Worm (Caenorhabditis elegans) whole organism, early embryonic: Measurements from ENCODE around the gene C50E3.5.

ENCODE experiments used
- B0310.2 ChIP-seq: sonication (generic microtip); optimal IDR thresholded peaks from 2 replicates; lab custom pipeline; 2016; ENCODE audit warnings: mild to moderate bottlenecking, missing genetic modification characterization, missing compliant biosample characterization
- F13C5.2 ChIP-seq: sonication (generic microtip); optimal IDR thresholded peaks from 2 replicates; lab custom pipeline; 2017; ENCODE audit warnings: mild to moderate bottlenecking, missing genetic modification characterization, inconsistent platforms, missing compliant biosample characterization
- aly-1 ChIP-seq: sonication (generic microtip); optimal IDR thresholded peaks from 2 replicates; lab custom pipeline; 2016; ENCODE audit warnings: missing genetic modification characterization, missing compliant biosample characterization
- ama-1 ChIP-seq: fragments of 150-350 bp; optimal IDR thresholded peaks from 2 replicates; lab custom pipeline; 2014
- ceh-13 ChIP-seq: fragments of 200-800 bp; sonication (Bioruptor generic); optimal IDR thresholded peaks from 2 replicates; lab custom pipeline; 2018; ENCODE audit warnings: mild to moderate bottlenecking, missing genetic modification characterization, missing compliant biosample characterization
- ceh-36 ChIP-seq: sonication (generic microtip); optimal IDR thresholded peaks from 2 replicates; lab custom pipeline; 2016; ENCODE audit warnings: missing genetic modification characterization, inconsistent platforms, missing compliant biosample characterization
- flt-1 ChIP-seq: fragments of 200-800 bp; sonication (Bioruptor generic); IDR thresholded peaks from 2 replicates; pipeline ENCODE4 v1.3.6; 2022; ENCODE audit warnings: missing genetic modification characterization, missing compliant biosample characterization
- hmbx-1 ChIP-seq: sonication (generic microtip); optimal IDR thresholded peaks from 2 replicates; lab custom pipeline; 2016; ENCODE audit warnings: mild to moderate bottlenecking, missing genetic modification characterization, missing compliant biosample characterization
- hmg-4 ChIP-seq: fragments of 200-800 bp; sonication (Bioruptor generic); optimal IDR thresholded peaks from 2 replicates; lab custom pipeline; 2018; ENCODE audit warnings: mild to moderate bottlenecking, missing genetic modification characterization, missing compliant biosample characterization
- hnd-1 ChIP-seq: sonication (generic microtip); optimal IDR thresholded peaks from 2 replicates; lab custom pipeline; 2016; ENCODE audit warnings: missing genetic modification characterization, missing compliant biosample characterization
- pes-1 ChIP-seq: fragments of 200-800 bp; sonication (Bioruptor generic); IDR thresholded peaks from 2 replicates; pipeline ENCODE4 v1.3.6; 2022; ENCODE audit warnings: missing genetic modification reagents, missing genetic modification characterization, missing compliant biosample characterization
- scrt-1 ChIP-seq: fragments of 200-800 bp; sonication (Bioruptor generic); IDR thresholded peaks from 2 replicates; pipeline ENCODE4 v1.3.6; 2022; ENCODE audit warnings: missing genetic modification characterization, missing compliant biosample characterization
- tbx-11 ChIP-seq: fragments of 200-800 bp; sonication (Bioruptor generic); IDR thresholded peaks from 2 replicates; pipeline ENCODE4 v1.3.6; 2022; ENCODE audit warnings: missing genetic modification characterization, missing compliant biosample characterization

ce11 chrV:7618114-7618513 is 30.3 kb downstream of the C50E3.5 start, which contains the start of gene C50E3.15:
- no peak for TF ChIP-seq ceh-13 (GFP tag; lab: Kevin White, UChicago)
- TF ChIP-seq ceh-36 (tag; lab: Kevin White, UChicago): no peak
- no peak for TF ChIP-seq ama-1 (lab: Kevin White, UChicago)
- no peak for TF ChIP-seq hmg-4 (GFP tag; lab: Kevin White, UChicago)
- no peak for TF ChIP-seq flt-1
- no peak for TF ChIP-seq tbx-11 (GFP tag; lab: Robert Waterston, UW)
- no peak for TF ChIP-seq pes-1 (GFP tag; lab: Robert Waterston, UW)
- no peak for TF ChIP-seq hnd-1 (tag; lab: Kevin White, UChicago)
- TF ChIP-seq F13C5.2 (tag; lab: Kevin White, UChicago): no peak
- no peak for TF ChIP-seq scrt-1 (GFP tag; lab: Robert Waterston, UW)
- TF ChIP-seq aly-1 (tag; lab: Kevin White, UChicago): no peak
- no peak for TF ChIP-seq hmbx-1 (tag; lab: Kevin White, UChicago)
- no peak for TF ChIP-seq B0310.2 (tag; lab: Kevin White, UChicago)
